Fruit fly (Drosophila melanogaster) whole organism: ENCODE results near the gene CG1999.

Experiments
- CG8478 ChIP-seq: fragments of >200 bp; optimal IDR thresholded peaks from 2 replicates; lab custom pipeline; 2018; ENCODE audit warnings: inconsistent platforms
- Dll ChIP-seq: fragments of >200 bp; optimal IDR thresholded peaks from 2 replicates; lab custom pipeline; 2017
- EcR ChIP-seq, 2 experiments: fragments of >200 bp; optimal IDR thresholded peaks; 2 replicates each; lab custom pipeline; 2017; ENCODE audit warnings: missing biosample characterization in 2 of 2, missing genetic modification characterization in 2 of 2, missing genetic modification reagents in 2 of 2
- pan ChIP-seq: fragments of >200 bp; optimal IDR thresholded peaks from 2 replicates; lab custom pipeline; 2017
- psq ChIP-seq: fragments of >200 bp; optimal IDR thresholded peaks from 2 replicates; lab custom pipeline; 2017
- usp ChIP-seq: fragments of >200 bp; optimal IDR thresholded peaks from 2 replicates; lab custom pipeline; 2017; ENCODE audit warnings: missing biosample characterization, missing genetic modification characterization, mixed read lengths

Gene CG1999

dm6 chrX:7406908-7407307 is 48.3 kb downstream of the CG1999 start, which contains the start of gene CG32727:
Gene CG32727 (plus strand): TSS chrX:7407208.
- no peak for TF ChIP-seq CG8478 (lab: Kevin White, UChicago)
- TF ChIP-seq EcR (GFP tag; optimal IDR thresholded peaks at IDR 0.05; lab: Kevin White, UChicago), result no peak
- no peak for TF ChIP-seq pan (lab: Kevin White, UChicago)
- no peak for TF ChIP-seq Dll (lab: Kevin White, UChicago)
- no peak for TF ChIP-seq usp
- no peak for TF ChIP-seq psq (lab: Kevin White, UChicago)
